Fruit fly (Drosophila melanogaster): ENCODE results near the gene rump.

rump gene

dm6 chr3R:9559413-9560014 lies 49.4 kb upstream of the rump start, which contains the start of the genes AP-1mu and MBD-like (continued):
- TF ChIP-seq Dfd (GFP tag; optimal IDR thresholded peaks at IDR 0.05) (no peak), CG31224 (GFP tag; IDR thresholded peaks at IDR 0.05) (peak; percentile 49), ase (GFP tag; IDR thresholded peaks at IDR 0.05) (0 out of 3 replicates have a peak, but pooled peaks have one; percentile 7), CG4282 (GFP tag; optimal IDR thresholded peaks at IDR 0.05) (no peak), CG6654 (GFP tag; optimal IDR thresholded peaks at IDR 0.05) (no peak), CG16863 (GFP tag; optimal IDR thresholded peaks at IDR 0.05) (peak; percentile 45), so (GFP tag; IDR thresholded peaks at IDR 0.05) (no peak), Bgb (GFP tag; IDR thresholded peaks at IDR 0.05; ENCODE audit: partially characterized antibody) (no peak), tna (GFP tag; IDR thresholded peaks at IDR 0.05; ENCODE audit: partially characterized antibody) (no peak), tgo (GFP tag; IDR thresholded peaks at IDR 0.05) (peak; percentile 65), CG11723 (GFP tag; optimal IDR thresholded peaks at IDR 0.05) (peak; percentile 15), ab (GFP tag; optimal IDR thresholded peaks at IDR 0.05) (no peak), esg (GFP tag; conservative IDR thresholded peaks at IDR 0.05) (peak; percentile 55), CG8924 (tag; optimal IDR thresholded peaks at IDR 0.05) (peak; percentile 63), sens-2 (GFP tag; IDR thresholded peaks at IDR 0.05) (no peak), Gsc (GFP tag; IDR thresholded peaks at IDR 0.05) (no peak), ara (GFP tag; IDR thresholded peaks at IDR 0.05) (no peak), YL-1 (GFP tag; optimal IDR thresholded peaks at IDR 0.05) (peak; percentile 83), CG3726 (GFP tag; IDR thresholded peaks at IDR 0.05) (no peak), CG30020 (tag; optimal IDR thresholded peaks at IDR 0.05) (peak; percentile 59), E2f1 (GFP tag; IDR thresholded peaks at IDR 0.05) (peak; percentile 51), grau (tag; optimal IDR thresholded peaks at IDR 0.05) (peak; percentile 69), ems (GFP tag; optimal IDR thresholded peaks at IDR 0.05) (peak; percentile 69), dysf (GFP tag; IDR thresholded peaks at IDR 0.05) (peak; percentile 63; the same call in 1 of the 3 replicates), CG17568 (GFP tag; optimal IDR thresholded peaks at IDR 0.05) (no peak), HLH3B (GFP tag; IDR thresholded peaks at IDR 0.05) (peak; percentile 40; the same call in 1 of the 2 replicates), CG2129 (GFP tag; IDR thresholded peaks at IDR 0.05; ENCODE audit: partially characterized antibody) (no peak), B-H2 (GFP tag; optimal IDR thresholded peaks at IDR 0.05) (peak; percentile 71), wek (GFP tag; optimal IDR thresholded peaks at IDR 0.05) (no peak), caup (GFP tag; optimal IDR thresholded peaks at IDR 0.05; ENCODE audit: severe bottlenecking) (peak; percentile 33), CG12299 (tag; optimal IDR thresholded peaks at IDR 0.05) (peak; percentile 29), CG1529 (GFP tag; optimal IDR thresholded peaks at IDR 0.05) (peak; percentile 11), CG11247 (GFP tag; IDR thresholded peaks at IDR 0.05) (0 out of 2 replicates have a peak, but pooled peaks have one; percentile 47), CG6254 (GFP tag; optimal IDR thresholded peaks at IDR 0.05) (no peak), CG42726 (GFP tag; IDR thresholded peaks at IDR 0.05; ENCODE audit: partially characterized antibody) (0 out of 2 replicates have a peak, but pooled peaks have one; percentile 3), CG18262 (tag; optimal IDR thresholded peaks at IDR 0.05) (peak; percentile 57), C15 (GFP tag; IDR thresholded peaks at IDR 0.05) (no peak), ttk (GFP tag; IDR thresholded peaks at IDR 0.05) (no peak), lov (optimal IDR thresholded peaks at IDR 0.05) (no peak), lov (GFP tag; IDR thresholded peaks at IDR 0.05) (no peak), btn (GFP tag; optimal IDR thresholded peaks at IDR 0.05) (no peak), pfk (GFP tag; optimal IDR thresholded peaks at IDR 0.05) (no peak), CG17186 (GFP tag; optimal IDR thresholded peaks at IDR 0.05) (peak; percentile 77), CG32532 (GFP tag; IDR thresholded peaks at IDR 0.05) (peak; percentile 62), pho (GFP tag; optimal IDR thresholded peaks at IDR 0.05) (peak; percentile 68), Mrtf (GFP tag; IDR thresholded peaks at IDR 0.05) (peak; percentile 14; the same call in 1 of the 3 replicates), CG12155 (GFP tag; optimal IDR thresholded peaks at IDR 0.05) (peak; percentile 74), corto (GFP tag; optimal IDR thresholded peaks at IDR 0.05) (no peak), Lpt (GFP tag; optimal IDR thresholded peaks at IDR 0.05) (no peak), lbe (GFP tag; optimal IDR thresholded peaks at IDR 0.05) (peak; percentile 60), CG12236 (GFP tag; optimal IDR thresholded peaks at IDR 0.05) (peak; percentile 30)
